Worm (Caenorhabditis elegans): ENCODE data around the gene lgl-1.
A peak's percentile ranks its signal among the peaks of the same experiment; 100 is the strongest.

Gene lgl-1

ce11 chrX:871020-871419 is at the start of gene lgl-1:
Gene lgl-1, minus strand, starts transcription at chrX:871089.
- TF ChIP-seq ama-1 (optimal IDR thresholded peaks at IDR 0.05) (no peak), elt-1 (tag; optimal IDR thresholded peaks at IDR 0.05) (no peak), egl-27 (tag; optimal IDR thresholded peaks at IDR 0.05) (no peak), nfya-1 (tag; optimal IDR thresholded peaks at IDR 0.05; ENCODE audit: insufficient read depth) (peak; percentile 3), ceh-16 (tag; optimal IDR thresholded peaks at IDR 0.05) (no peak), fkh-10 (GFP tag; optimal IDR thresholded peaks at IDR 0.05) (no peak), jun-1 (tag; optimal IDR thresholded peaks at IDR 0.05) (peak; percentile 54), zag-1 (tag; optimal IDR thresholded peaks at IDR 0.05) (no peak), snpc-4 (tag; optimal IDR thresholded peaks at IDR 0.05) (no peak), hmg-11 (tag; optimal IDR thresholded peaks at IDR 0.05) (peak; percentile 59), nhr-23 (tag; optimal IDR thresholded peaks at IDR 0.05) (peak; percentile 30), nhr-237 (tag; optimal IDR thresholded peaks at IDR 0.05) (no peak), daf-12 (tag; optimal IDR thresholded peaks at IDR 0.05) (no peak), pqm-1 (tag; optimal IDR thresholded peaks at IDR 0.05) (peak; percentile 18), unc-39 (tag; optimal IDR thresholded peaks at IDR 0.05) (no peak), eor-1 (tag; optimal IDR thresholded peaks at IDR 0.05) (no peak), lin-39 (tag; optimal IDR thresholded peaks at IDR 0.05) (peak; percentile 67), ceh-82 (tag; optimal IDR thresholded peaks at IDR 0.05) (no peak), ZK546.5 (tag; optimal IDR thresholded peaks at IDR 0.05) (no peak), aly-2 (tag; optimal IDR thresholded peaks at IDR 0.05) (no peak), nhr-25 (tag; optimal IDR thresholded peaks at IDR 0.05) (peak; percentile 53), egl-5 (tag; optimal IDR thresholded peaks at IDR 0.05) (no peak), elt-2 (tag; optimal IDR thresholded peaks at IDR 0.05) (peak; percentile 31), lin-15B (tag; optimal IDR thresholded peaks at IDR 0.05) (no peak), nhr-67 (tag; optimal IDR thresholded peaks at IDR 0.05) (no peak), fkh-2 (tag; optimal IDR thresholded peaks at IDR 0.05) (no peak)

- TF ChIP-seq ceh-16 (tag; optimal IDR thresholded peaks at IDR 0.05) = no peak
- TF ChIP-seq nfya-1 (tag; optimal IDR thresholded peaks at IDR 0.05; ENCODE audit: insufficient read depth) = no peak
- TF ChIP-seq lin-39 (tag; optimal IDR thresholded peaks at IDR 0.05) = no peak
- no peak for TF ChIP-seq ztf-4 (tag; optimal IDR thresholded peaks at IDR 0.05)
- no peak for TF ChIP-seq nhr-25 (tag; optimal IDR thresholded peaks at IDR 0.05)
- TF ChIP-seq nhr-12 (tag; optimal IDR thresholded peaks at IDR 0.05) = no peak
- no peak for TF ChIP-seq ama-1 (optimal IDR thresholded peaks at IDR 0.05)
- no peak for TF ChIP-seq daf-12 (tag; optimal IDR thresholded peaks at IDR 0.05)
Observed at ce11 chrX:918097-918496, 47.2 kb upstream of the lgl-1 start, which contains the start of gene F35H12.5. Gene F35H12.5, plus strand, starts transcription at chrX:918397.

ce11 chrX:915510-915909 is 44.6 kb upstream of the lgl-1 start, which contains the start of gene sel-12:
Gene sel-12, plus strand, starts transcription at chrX:915867.
- TF ChIP-seq zag-1 (tag; optimal IDR thresholded peaks at IDR 0.05) (no peak), hmg-11 (tag; optimal IDR thresholded peaks at IDR 0.05) (peak; percentile 17), skn-1 (tag; optimal IDR thresholded peaks at IDR 0.05) (peak; percentile 48), lin-15B (tag; optimal IDR thresholded peaks at IDR 0.05) (no peak), nfya-1 (tag; optimal IDR thresholded peaks at IDR 0.05; ENCODE audit: insufficient read depth) (peak; percentile 34)

DNA sequence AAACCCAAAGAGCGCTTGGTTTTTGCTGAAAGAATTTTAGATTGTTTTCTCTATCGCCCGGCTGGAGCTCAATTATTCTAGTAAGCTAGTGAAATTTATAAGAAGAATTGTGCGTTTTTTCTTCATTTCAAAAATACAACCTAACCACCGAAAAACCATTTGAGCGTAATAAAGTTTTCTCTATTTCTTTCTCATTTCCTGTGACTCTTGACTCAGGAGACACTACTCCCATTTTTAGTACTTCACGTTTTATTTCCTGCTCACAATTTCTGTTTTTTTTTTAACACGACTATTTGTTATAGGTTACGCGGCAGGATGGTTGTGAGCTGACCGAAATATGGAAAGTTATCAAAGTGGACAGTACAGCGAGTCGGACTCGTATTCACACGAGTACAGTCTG is 42.1 kb upstream of the lgl-1 start, which contains the start of gene F35H12.6:
F35H12.6 (plus strand) TSS at position 301 of the 400 bp plus-strand sequence.
- TF ChIP-seq elt-3 (tag; optimal IDR thresholded peaks at IDR 0.05) (no peak), aly-2 (tag; optimal IDR thresholded peaks at IDR 0.05) (no peak), jun-1 (tag; optimal IDR thresholded peaks at IDR 0.05) (no peak), ZK546.5 (tag; optimal IDR thresholded peaks at IDR 0.05) (no peak), hmg-11 (tag; optimal IDR thresholded peaks at IDR 0.05) (no peak), nhr-67 (tag; optimal IDR thresholded peaks at IDR 0.05) (no peak), elt-2 (tag; optimal IDR thresholded peaks at IDR 0.05) (no peak), nhr-237 (tag; optimal IDR thresholded peaks at IDR 0.05) (no peak), ceh-82 (tag; optimal IDR thresholded peaks at IDR 0.05) (no peak), unc-39 (tag; optimal IDR thresholded peaks at IDR 0.05) (no peak), nhr-28 (tag; optimal IDR thresholded peaks at IDR 0.05) (no peak), mdl-1 (tag; optimal IDR thresholded peaks at IDR 0.05) (no peak), daf-12 (tag; optimal IDR thresholded peaks at IDR 0.05) (no peak), R02D3.7 (tag; optimal IDR thresholded peaks at IDR 0.05) (no peak), skn-1 (tag; optimal IDR thresholded peaks at IDR 0.05) (no peak), pqm-1 (tag; optimal IDR thresholded peaks at IDR 0.05) (no peak)

- TF ChIP-seq pha-4 (tag; optimal IDR thresholded peaks at IDR 0.05) (no peak), elt-2 (tag; optimal IDR thresholded peaks at IDR 0.05) (no peak), nfya-1 (tag; optimal IDR thresholded peaks at IDR 0.05; ENCODE audit: insufficient read depth) (no peak), fos-1 (tag; optimal IDR thresholded peaks at IDR 0.05) (no peak), ceh-9 (tag; optimal IDR thresholded peaks at IDR 0.05) (no peak), nhr-237 (tag; optimal IDR thresholded peaks at IDR 0.05) (no peak), zag-1 (tag; optimal IDR thresholded peaks at IDR 0.05) (no peak), ceh-16 (tag; optimal IDR thresholded peaks at IDR 0.05) (no peak), ztf-4 (tag; optimal IDR thresholded peaks at IDR 0.05) (no peak), tbx-2 (tag; optimal IDR thresholded peaks at IDR 0.05) (no peak), lsy-12 (tag; optimal IDR thresholded peaks at IDR 0.05) (no peak), ceh-82 (tag; optimal IDR thresholded peaks at IDR 0.05) (no peak), pqm-1 (tag; optimal IDR thresholded peaks at IDR 0.05) (no peak), unc-62 (GFP tag; optimal IDR thresholded peaks at IDR 0.05) (no peak), mdl-1 (tag; optimal IDR thresholded peaks at IDR 0.05) (no peak), fkh-10 (GFP tag; optimal IDR thresholded peaks at IDR 0.05) (no peak), ztf-11 (tag; optimal IDR thresholded peaks at IDR 0.05) (no peak)
Observed at ce11 chrX:912564-912963, 41.7 kb upstream of the lgl-1 start.
